Fruit fly (Drosophila melanogaster): ENCODE results near the gene Acsx2.

Gene Acsx2

DNA sequence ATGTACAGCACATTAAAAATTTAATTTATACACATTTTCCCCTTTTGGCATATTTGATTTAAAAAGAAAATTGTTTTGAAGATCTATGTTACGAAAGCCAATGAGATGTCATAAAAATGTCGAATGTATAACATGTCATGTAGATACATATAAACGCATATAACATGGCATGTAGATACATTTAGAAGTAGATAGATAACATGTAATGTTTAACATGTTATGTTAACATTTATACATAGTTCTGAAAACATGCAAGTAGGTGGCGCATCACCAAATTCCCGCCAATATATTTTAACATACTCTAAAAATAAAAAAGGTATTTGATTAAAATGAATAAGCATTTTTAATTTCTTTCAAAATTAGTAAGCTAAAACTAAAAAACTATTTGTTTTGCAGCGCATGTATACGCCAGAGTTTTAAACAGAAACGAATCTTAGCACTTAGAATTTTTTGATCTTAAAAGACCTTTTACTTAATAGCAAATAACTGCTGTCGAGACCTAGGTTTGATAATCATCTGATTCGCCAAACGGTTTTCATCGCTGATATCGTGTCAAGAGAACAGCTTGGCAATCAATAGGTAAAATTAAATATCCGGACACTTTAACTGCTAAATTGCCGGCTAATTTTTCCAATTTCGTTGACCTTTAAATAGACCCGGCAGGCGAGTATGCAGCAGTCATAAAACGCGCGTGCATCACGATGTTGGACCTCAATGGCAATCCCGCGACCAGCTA, at the start of gene Acsx2:
Acsx2 (plus strand) TSS at position 686 of the 736 bp plus-strand sequence.
- no peak for TF ChIP-seq CG4496 (GFP tag; IDR thresholded peaks at IDR 0.05)
- TF ChIP-seq CG10348 (GFP tag; IDR thresholded peaks at IDR 0.05): no peak
- no peak for TF ChIP-seq gl (tag; optimal IDR thresholded peaks at IDR 0.05)
- no peak for TF ChIP-seq CG17806 (tag; optimal IDR thresholded peaks at IDR 0.05)
- TF ChIP-seq fd96Ca (GFP tag; IDR thresholded peaks at IDR 0.05): no peak
- no peak for TF ChIP-seq CG8301 (tag; optimal IDR thresholded peaks at IDR 0.05)
- TF ChIP-seq CG13204 (GFP tag; optimal IDR thresholded peaks at IDR 0.05): no peak
- no peak for TF ChIP-seq CG12605 (GFP tag; IDR thresholded peaks at IDR 0.05)
- no peak for TF ChIP-seq Pif1B (GFP tag; optimal IDR thresholded peaks at IDR 0.05)
- no peak for TF ChIP-seq rn (GFP tag; IDR thresholded peaks at IDR 0.05)
- TF ChIP-seq CG34367 (tag; optimal IDR thresholded peaks at IDR 0.05): no peak
- TF ChIP-seq CG32121 (GFP tag; IDR thresholded peaks at IDR 0.05): no peak
- no peak for TF ChIP-seq CG8159 (tag; optimal IDR thresholded peaks at IDR 0.05)
- TF ChIP-seq D1 (tag; optimal IDR thresholded peaks at IDR 0.05): no peak
- no peak for TF ChIP-seq EcR (GFP tag; optimal IDR thresholded peaks at IDR 0.05)
- no peak for TF ChIP-seq CG14655 (GFP tag; optimal IDR thresholded peaks at IDR 0.05)

DNA sequence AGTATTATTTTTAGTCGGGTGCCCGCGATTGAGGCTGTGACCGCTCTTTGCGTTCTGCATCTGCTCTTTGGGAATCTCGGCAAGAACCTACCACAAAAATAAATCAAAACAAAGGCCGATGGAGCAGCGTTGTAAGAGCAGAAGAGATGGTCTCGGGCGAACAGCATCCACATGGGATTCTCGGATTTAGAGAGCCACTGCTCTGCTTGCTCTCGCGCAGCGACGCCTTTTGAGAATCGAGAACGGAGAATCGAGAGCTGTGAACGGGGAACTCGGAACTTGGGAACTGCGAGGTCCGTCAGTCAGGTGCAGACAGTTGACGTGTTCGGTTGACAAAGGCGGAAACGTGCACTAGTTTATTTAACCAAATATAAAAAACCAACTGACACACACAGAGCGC, 48.1 kb upstream of the Acsx2 start, which contains the start of gene GluClalpha:
GluClalpha (plus strand) TSS at position 301 of the 400 bp plus-strand sequence.
- TF ChIP-seq CG32121 (GFP tag; IDR thresholded peaks at IDR 0.05): no peak
- TF ChIP-seq CG4496 (GFP tag; IDR thresholded peaks at IDR 0.05): no peak
- TF ChIP-seq CG15710 (tag; optimal IDR thresholded peaks at IDR 0.05): no peak
- no peak for TF ChIP-seq CG12605 (GFP tag; IDR thresholded peaks at IDR 0.05)
- TF ChIP-seq CG9948 (tag; optimal IDR thresholded peaks at IDR 0.05): no peak
- no peak for TF ChIP-seq CG8159 (tag; optimal IDR thresholded peaks at IDR 0.05)
- TF ChIP-seq Pif1B (GFP tag; optimal IDR thresholded peaks at IDR 0.05): no peak
- TF ChIP-seq EcR (GFP tag; optimal IDR thresholded peaks at IDR 0.05): no peak
- no peak for TF ChIP-seq rn (GFP tag; IDR thresholded peaks at IDR 0.05)
- TF ChIP-seq Pif1A (GFP tag; optimal IDR thresholded peaks at IDR 0.05): no peak
- TF ChIP-seq D1 (tag; optimal IDR thresholded peaks at IDR 0.05): no peak
- no peak for TF ChIP-seq CG17806 (tag; optimal IDR thresholded peaks at IDR 0.05)
- no peak for TF ChIP-seq CG13204 (GFP tag; optimal IDR thresholded peaks at IDR 0.05)
- TF ChIP-seq CG8301 (tag; optimal IDR thresholded peaks at IDR 0.05): no peak
- no peak for TF ChIP-seq Snoo (tag; optimal IDR thresholded peaks at IDR 0.05)
- TF ChIP-seq fd96Ca (GFP tag; IDR thresholded peaks at IDR 0.05): no peak
- TF ChIP-seq CG34367 (tag; optimal IDR thresholded peaks at IDR 0.05): no peak
- no peak for TF ChIP-seq CG14655 (GFP tag; optimal IDR thresholded peaks at IDR 0.05)
- no peak for TF ChIP-seq Ets98B (GFP tag; IDR thresholded peaks at IDR 0.05)
- TF ChIP-seq gl (tag; optimal IDR thresholded peaks at IDR 0.05): no peak

DNA sequence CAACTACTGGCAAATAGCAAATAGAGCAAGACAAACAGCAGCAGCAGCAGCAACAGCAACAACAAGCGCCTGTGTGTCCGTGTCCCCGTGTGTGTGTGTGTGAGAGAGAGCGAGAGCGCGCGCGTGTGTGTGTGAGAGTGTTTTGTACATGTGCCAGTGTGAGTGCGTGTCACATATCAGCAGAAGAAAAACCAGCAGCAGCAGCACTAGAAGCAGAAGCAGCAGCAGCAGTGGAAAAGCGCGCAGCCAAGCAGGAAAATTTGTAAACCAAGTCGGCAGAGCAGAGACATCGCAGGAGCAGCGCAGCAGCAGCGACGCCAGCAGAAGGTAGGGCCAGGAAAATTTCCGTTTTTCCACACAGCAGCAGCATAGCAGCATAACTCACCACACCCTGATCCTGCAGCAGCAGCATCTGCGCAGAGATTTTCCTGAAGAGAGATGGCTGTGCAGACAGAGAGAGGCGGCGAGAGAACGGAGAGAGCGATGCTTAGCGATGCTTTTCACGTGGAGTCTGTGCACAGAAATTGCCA, 47.5 kb upstream of the Acsx2 start:
- TF ChIP-seq rn (GFP tag; IDR thresholded peaks at IDR 0.05) (0 out of 2 replicates have a peak, but pooled peaks have one; percentile 11), Pif1B (GFP tag; optimal IDR thresholded peaks at IDR 0.05) (no peak)

DNA sequence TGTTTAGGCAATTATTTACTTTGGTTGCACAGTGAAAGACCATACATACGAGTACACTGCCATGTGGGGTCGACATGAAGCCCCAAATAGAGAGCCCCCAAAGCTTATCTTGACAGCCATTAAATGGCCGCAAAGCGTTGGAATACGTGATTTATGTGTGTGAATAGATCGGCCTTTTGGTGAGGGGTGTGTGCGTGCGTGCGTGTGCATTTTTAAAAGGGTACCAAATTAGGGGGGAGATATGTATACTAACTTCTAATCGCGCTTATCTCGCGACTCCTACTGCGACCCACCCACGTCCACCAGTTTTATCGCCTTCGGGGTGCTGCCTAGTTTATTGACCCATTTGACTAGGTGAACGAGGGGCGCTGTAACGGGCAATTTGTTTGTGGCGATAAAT, 35.7 kb upstream of the Acsx2 start:
- TF ChIP-seq CG34367 (tag; optimal IDR thresholded peaks at IDR 0.05) (no peak), Pif1B (GFP tag; optimal IDR thresholded peaks at IDR 0.05) (no peak), CG8159 (tag; optimal IDR thresholded peaks at IDR 0.05) (no peak), CG13204 (GFP tag; optimal IDR thresholded peaks at IDR 0.05) (no peak), CG15710 (tag; optimal IDR thresholded peaks at IDR 0.05) (no peak), CG10348 (GFP tag; IDR thresholded peaks at IDR 0.05) (no peak), Ets98B (GFP tag; IDR thresholded peaks at IDR 0.05) (no peak), rn (GFP tag; IDR thresholded peaks at IDR 0.05) (no peak), CG4496 (GFP tag; IDR thresholded peaks at IDR 0.05) (no peak), Pif1A (GFP tag; optimal IDR thresholded peaks at IDR 0.05) (no peak), CG17806 (tag; optimal IDR thresholded peaks at IDR 0.05) (no peak)

DNA sequence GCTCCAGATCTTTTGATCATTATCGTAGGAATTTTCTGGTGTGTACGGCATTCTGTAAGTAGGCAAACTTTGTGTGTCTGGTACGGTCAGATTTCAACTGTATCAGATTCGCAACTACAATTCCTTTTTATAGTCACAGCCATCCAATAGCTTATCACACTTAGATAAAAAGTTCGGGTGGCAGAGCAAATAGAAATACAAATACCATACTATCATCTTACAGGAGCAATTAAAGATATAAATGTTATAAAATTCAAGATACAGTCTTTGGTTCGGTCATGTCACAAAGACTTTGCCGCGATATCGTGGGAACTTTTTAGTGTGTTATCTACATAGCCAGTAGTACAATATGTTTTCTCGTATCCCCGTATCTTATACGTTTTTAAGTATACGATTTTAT, 5.4 kb upstream of the Acsx2 start, which contains the start of gene Acsx1L:
Acsx1L (minus strand) TSS at position 101 of the 400 bp plus-strand sequence.
- TF ChIP-seq CG10348 (GFP tag; IDR thresholded peaks at IDR 0.05) (no peak), CG12605 (GFP tag; IDR thresholded peaks at IDR 0.05) (no peak), CG9948 (tag; optimal IDR thresholded peaks at IDR 0.05) (no peak), CG4496 (GFP tag; IDR thresholded peaks at IDR 0.05) (no peak), Ets98B (GFP tag; IDR thresholded peaks at IDR 0.05) (no peak), CG8301 (tag; optimal IDR thresholded peaks at IDR 0.05) (no peak), CG8159 (tag; optimal IDR thresholded peaks at IDR 0.05) (no peak), CG32121 (GFP tag; IDR thresholded peaks at IDR 0.05) (no peak), gl (tag; optimal IDR thresholded peaks at IDR 0.05) (no peak)

DNA sequence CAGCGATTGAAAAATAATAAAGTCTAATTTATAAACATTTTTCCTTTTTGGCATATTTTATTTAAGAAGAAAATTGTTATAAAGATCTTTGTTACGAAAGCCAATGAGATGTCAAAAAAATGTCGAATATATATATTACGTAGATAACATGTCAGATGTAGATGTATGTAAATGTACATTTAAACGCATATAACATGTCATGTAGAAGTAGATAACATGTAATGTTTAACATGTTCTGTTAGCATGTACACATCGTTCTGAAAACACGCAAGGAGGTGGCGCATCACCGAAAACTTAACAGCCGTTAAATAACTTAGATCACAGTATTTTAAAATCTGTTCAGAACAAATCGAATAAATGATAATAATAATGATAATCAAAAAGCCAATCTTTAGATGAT, 4.4 kb upstream of the Acsx2 start:
- TF ChIP-seq CG12605 (GFP tag; IDR thresholded peaks at IDR 0.05): no peak
- no peak for TF ChIP-seq CG8159 (tag; optimal IDR thresholded peaks at IDR 0.05)
- no peak for TF ChIP-seq CG15710 (tag; optimal IDR thresholded peaks at IDR 0.05)
- no peak for TF ChIP-seq gl (tag; optimal IDR thresholded peaks at IDR 0.05)
- no peak for TF ChIP-seq CG32121 (GFP tag; IDR thresholded peaks at IDR 0.05)
- TF ChIP-seq rn (GFP tag; IDR thresholded peaks at IDR 0.05): no peak
- no peak for TF ChIP-seq CG17806 (tag; optimal IDR thresholded peaks at IDR 0.05)
- TF ChIP-seq CG8301 (tag; optimal IDR thresholded peaks at IDR 0.05): no peak
- TF ChIP-seq CG4496 (GFP tag; IDR thresholded peaks at IDR 0.05): no peak
- no peak for TF ChIP-seq Pif1B (GFP tag; optimal IDR thresholded peaks at IDR 0.05)
- TF ChIP-seq D1 (tag; optimal IDR thresholded peaks at IDR 0.05): no peak
- TF ChIP-seq EcR (GFP tag; optimal IDR thresholded peaks at IDR 0.05): no peak
- no peak for TF ChIP-seq Pif1A (GFP tag; optimal IDR thresholded peaks at IDR 0.05)
- TF ChIP-seq CG14655 (GFP tag; optimal IDR thresholded peaks at IDR 0.05): no peak
- TF ChIP-seq CG10348 (GFP tag; IDR thresholded peaks at IDR 0.05): no peak
- TF ChIP-seq Ets98B (GFP tag; IDR thresholded peaks at IDR 0.05): no peak
- no peak for TF ChIP-seq CG34367 (tag; optimal IDR thresholded peaks at IDR 0.05)
